Fruit fly (Drosophila melanogaster): Measurements from ENCODE around the gene jdp.

- TF ChIP-seq Pif1A (GFP tag; optimal IDR thresholded peaks at IDR 0.05) (no peak), CG10348 (GFP tag; IDR thresholded peaks at IDR 0.05) (no peak), CG13204 (GFP tag; optimal IDR thresholded peaks at IDR 0.05) (no peak), CG15710 (tag; optimal IDR thresholded peaks at IDR 0.05) (no peak), Snoo (tag; optimal IDR thresholded peaks at IDR 0.05) (no peak), CG4496 (GFP tag; IDR thresholded peaks at IDR 0.05) (no peak), CG34367 (tag; optimal IDR thresholded peaks at IDR 0.05) (no peak), gl (tag; optimal IDR thresholded peaks at IDR 0.05) (no peak)
These were observed 39.5 kb upstream of the jdp start for dm6 chr3R:30566181-30566902.
